Worm (Caenorhabditis elegans) whole organism, early embryonic: ENCODE results near the gene his-35.
A peak's percentile ranks its signal among the peaks of the same experiment; 100 is the strongest.

Experiments used
- B0310.2 ChIP-seq: sonication (generic microtip); optimal IDR thresholded peaks from 2 replicates; lab custom pipeline; 2016; ENCODE audit warnings: mild to moderate bottlenecking, missing genetic modification characterization, missing compliant biosample characterization
- F13C5.2 ChIP-seq: sonication (generic microtip); optimal IDR thresholded peaks from 2 replicates; lab custom pipeline; 2017; ENCODE audit warnings: mild to moderate bottlenecking, missing genetic modification characterization, inconsistent platforms, missing compliant biosample characterization
- aly-1 ChIP-seq: sonication (generic microtip); optimal IDR thresholded peaks from 2 replicates; lab custom pipeline; 2016; ENCODE audit warnings: missing genetic modification characterization, missing compliant biosample characterization
- ama-1 ChIP-seq: fragments of 150-350 bp; optimal IDR thresholded peaks from 2 replicates; lab custom pipeline; 2014
- ceh-13 ChIP-seq: fragments of 200-800 bp; sonication (Bioruptor generic); optimal IDR thresholded peaks from 2 replicates; lab custom pipeline; 2018; ENCODE audit warnings: mild to moderate bottlenecking, missing genetic modification characterization, missing compliant biosample characterization
- ceh-36 ChIP-seq: sonication (generic microtip); optimal IDR thresholded peaks from 2 replicates; lab custom pipeline; 2016; ENCODE audit warnings: missing genetic modification characterization, inconsistent platforms, missing compliant biosample characterization
- ets-7 ChIP-seq: sonication (generic microtip); optimal IDR thresholded peaks from 2 replicates; lab custom pipeline; 2016; ENCODE audit warnings: missing genotype, missing genetic modification characterization, missing compliant biosample characterization
- flt-1 ChIP-seq: fragments of 200-800 bp; sonication (Bioruptor generic); IDR thresholded peaks from 2 replicates; pipeline ENCODE4 v1.3.6; 2022; ENCODE audit warnings: missing genetic modification characterization, missing compliant biosample characterization
- hmbx-1 ChIP-seq: sonication (generic microtip); optimal IDR thresholded peaks from 2 replicates; lab custom pipeline; 2016; ENCODE audit warnings: mild to moderate bottlenecking, missing genetic modification characterization, missing compliant biosample characterization
- hmg-4 ChIP-seq: fragments of 200-800 bp; sonication (Bioruptor generic); optimal IDR thresholded peaks from 2 replicates; lab custom pipeline; 2018; ENCODE audit warnings: mild to moderate bottlenecking, missing genetic modification characterization, missing compliant biosample characterization
- hnd-1 ChIP-seq: sonication (generic microtip); optimal IDR thresholded peaks from 2 replicates; lab custom pipeline; 2016; ENCODE audit warnings: missing genetic modification characterization, missing compliant biosample characterization
- pes-1 ChIP-seq: fragments of 200-800 bp; sonication (Bioruptor generic); IDR thresholded peaks from 2 replicates; pipeline ENCODE4 v1.3.6; 2022; ENCODE audit warnings: missing genetic modification reagents, missing genetic modification characterization, missing compliant biosample characterization
- scrt-1 ChIP-seq: fragments of 200-800 bp; sonication (Bioruptor generic); IDR thresholded peaks from 2 replicates; pipeline ENCODE4 v1.3.6; 2022; ENCODE audit warnings: missing genetic modification characterization, missing compliant biosample characterization
- sea-1 ChIP-seq: fragments of 200-800 bp; sonication (Bioruptor generic); conservative IDR thresholded peaks from 2 replicates; pipeline ENCODE4 v1.3.6; 2022; ENCODE audit warnings: missing genetic modification characterization, missing compliant biosample characterization
- tbx-11 ChIP-seq: fragments of 200-800 bp; sonication (Bioruptor generic); IDR thresholded peaks from 2 replicates; pipeline ENCODE4 v1.3.6; 2022; ENCODE audit warnings: missing genetic modification characterization, missing compliant biosample characterization
- tbx-37 ChIP-seq: fragments of 200-800 bp; sonication (Bioruptor generic); conservative IDR thresholded peaks from 2 replicates; pipeline ENCODE4 v1.3.6; 2022; ENCODE audit warnings: missing genetic modification reagents, missing genetic modification characterization, missing compliant biosample characterization
- tra-4 ChIP-seq: sonication (generic microtip); optimal IDR thresholded peaks from 2 replicates; lab custom pipeline; 2017; ENCODE audit warnings: missing genetic modification characterization, missing compliant biosample characterization

The his-35 gene

ce11 chrV:9503152-9503817 lies 41.8 kb downstream of the his-35 start:
- no peak; the same call in 1 of the 2 replicates for TF ChIP-seq pes-1 (GFP tag; lab: Robert Waterston, UW)
- TF ChIP-seq ama-1: no peak
- peak; percentile 74 for TF ChIP-seq hmbx-1
- peak; percentile 87 for TF ChIP-seq hnd-1 (tag; lab: Kevin White, UChicago)
- peak; percentile 96 for TF ChIP-seq sea-1 (GFP tag; lab: Robert Waterston, UW)
- TF ChIP-seq ceh-36 (tag; lab: Kevin White, UChicago): peak; percentile 91
- peak; percentile 96 for TF ChIP-seq hmg-4
- TF ChIP-seq tbx-11 (GFP tag; lab: Robert Waterston, UW): peak; percentile 94
- peak; percentile 97 for TF ChIP-seq scrt-1 (GFP tag; lab: Robert Waterston, UW)
- peak; percentile 75 for TF ChIP-seq tra-4 (tag; lab: Kevin White, UChicago)
- peak; percentile 91 for TF ChIP-seq F13C5.2
- peak; percentile 84 for TF ChIP-seq ceh-13 (GFP tag; lab: Kevin White, UChicago)
- peak; percentile 96 for TF ChIP-seq flt-1
- TF ChIP-seq ets-7 (tag; lab: Kevin White, UChicago): peak; percentile 76
- peak; percentile 92 for TF ChIP-seq tbx-37 (GFP tag; lab: Robert Waterston, UW)
- TF ChIP-seq aly-1 (tag; lab: Kevin White, UChicago): peak; percentile 91
- peak; percentile 93 for TF ChIP-seq B0310.2 (tag; lab: Kevin White, UChicago)

ce11 chrV:9500826-9501451 lies 44.1 kb downstream of the his-35 start, which contains the start of gene swt-5:
TSS of gene swt-5 (plus strand) at chrV:9501401.
- TF ChIP-seq sea-1 (GFP tag; lab: Robert Waterston, UW) (no peak), scrt-1 (GFP tag; lab: Robert Waterston, UW) (no peak), tbx-11 (GFP tag; lab: Robert Waterston, UW) (no peak), ceh-36 (tag; lab: Kevin White, UChicago) (no peak), B0310.2 (tag; lab: Kevin White, UChicago) (no peak), tbx-37 (GFP tag; lab: Robert Waterston, UW) (no peak), ceh-13 (GFP tag; lab: Kevin White, UChicago) (no peak), aly-1 (tag; lab: Kevin White, UChicago) (no peak), ama-1 (no peak)

ce11 chrV:9499295-9499694 lies 45.8 kb downstream of the his-35 start:
- TF ChIP-seq aly-1 (tag; lab: Kevin White, UChicago) (no peak), scrt-1 (GFP tag; lab: Robert Waterston, UW) (no peak), hmbx-1 (no peak), ceh-13 (GFP tag; lab: Kevin White, UChicago) (no peak), tbx-11 (GFP tag; lab: Robert Waterston, UW) (no peak), hmg-4 (no peak), flt-1 (no peak), tbx-37 (GFP tag; lab: Robert Waterston, UW) (no peak), ets-7 (tag; lab: Kevin White, UChicago) (no peak)

- TF ChIP-seq ets-7 (tag; lab: Kevin White, UChicago) (no peak), sea-1 (GFP tag; lab: Robert Waterston, UW) (no peak), tbx-11 (GFP tag; lab: Robert Waterston, UW) (no peak), tra-4 (tag; lab: Kevin White, UChicago) (no peak), pes-1 (GFP tag; lab: Robert Waterston, UW) (no peak), F13C5.2 (no peak), ceh-36 (tag; lab: Kevin White, UChicago) (no peak), ama-1 (no peak)
These were observed 48.3 kb downstream of the his-35 start, which contains the start of gene gsnl-1 for ce11 chrV:9496742-9497141. TSS of gene gsnl-1 (plus strand) at chrV:9497042.
